Fruit fly (Drosophila melanogaster): ENCODE data around the gene dsx.

DNA sequence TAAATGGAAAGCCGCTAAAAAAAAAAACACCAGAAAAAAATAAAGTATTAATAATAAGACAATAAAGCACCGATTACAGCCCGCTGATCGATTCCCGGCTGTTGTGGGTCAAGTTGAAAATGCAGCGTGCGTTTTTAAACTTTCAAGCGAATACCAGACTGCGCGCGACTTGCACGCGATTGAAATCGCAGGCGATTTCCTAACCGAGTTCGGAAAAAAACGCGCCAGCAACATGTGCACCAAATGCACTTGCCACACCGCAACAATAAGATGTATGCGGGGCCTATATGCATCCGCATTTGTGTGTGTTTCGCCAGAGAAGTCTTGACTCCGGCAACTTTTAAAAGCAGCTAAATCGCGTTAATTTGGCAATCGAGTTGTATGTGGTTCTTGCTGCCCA, 24.2 kb upstream of the dsx start:
- TF ChIP-seq CG1620 (GFP tag; optimal IDR thresholded peaks at IDR 0.05) (no peak), kay (GFP tag; ENCODE audit: borderline replicate concordance) (no peak), CG5204 (GFP tag; optimal IDR thresholded peaks at IDR 0.05) (no peak), tj (GFP tag; optimal IDR thresholded peaks at IDR 0.05) (no peak), Crg-1 (GFP tag; optimal IDR thresholded peaks at IDR 0.05) (no peak), Hr96 (GFP tag; optimal IDR thresholded peaks at IDR 0.05) (no peak), Clk (GFP tag; optimal IDR thresholded peaks at IDR 0.05) (no peak), CG11617 (GFP tag; optimal IDR thresholded peaks at IDR 0.05) (no peak), CG33017 (tag; optimal IDR thresholded peaks at IDR 0.05) (no peak), bab1 (GFP tag; optimal IDR thresholded peaks at IDR 0.05) (no peak), CG14711 (tag; optimal IDR thresholded peaks at IDR 0.05) (no peak), toe (GFP tag; optimal IDR thresholded peaks at IDR 0.05) (no peak)
